Fruit fly (Drosophila melanogaster) whole organism, embryonic: ENCODE data around the gene fliI.

Source experiments
- Atf3 ChIP-seq: fragments of 200-800 bp; sonication (Bioruptor generic); optimal IDR thresholded peaks from 3 replicates; lab custom pipeline; 2016; ENCODE audit warnings: missing biosample characterization, missing genetic modification characterization
- Awh ChIP-seq: fragments of 200-800 bp; sonication (Bioruptor generic); IDR thresholded peaks from 2 replicates; pipeline ENCODE4, ENCODE4 v1.3.6; 2022; ENCODE audit warnings: missing biosample characterization, missing genetic modification characterization
- CG10959 ChIP-seq: fragments of 200-800 bp; sonication (Bioruptor generic); IDR thresholded peaks from 2 replicates; pipeline ENCODE4 v1.3.6; 2022; ENCODE audit warnings: missing biosample characterization, missing genetic modification characterization
- CG12744 ChIP-seq: fragments of 200-800 bp; sonication (Bioruptor generic); optimal IDR thresholded peaks from 2 replicates; lab custom pipeline; 2016; ENCODE audit warnings: missing biosample characterization, missing genetic modification characterization
- CG13287 ChIP-seq: fragments of 200-800 bp; sonication (Bioruptor generic); IDR thresholded peaks from 2 replicates; pipeline ENCODE4 v1.3.6; 2022; ENCODE audit warnings: missing biosample characterization, missing genetic modification characterization; ENCODE audit not compliant: partially characterized antibody
- CG13624 ChIP-seq: fragments of 200-800 bp; sonication (Bioruptor generic); optimal IDR thresholded peaks from 2 replicates; lab custom pipeline; 2016; ENCODE audit warnings: missing biosample characterization, missing genetic modification characterization
- CG13894 ChIP-seq: fragments of 200-800 bp; sonication (Bioruptor generic); optimal IDR thresholded peaks from 3 replicates; lab custom pipeline; 2018; ENCODE audit warnings: missing biosample characterization, mild to moderate bottlenecking, missing genetic modification characterization, moderate library complexity
- CG14050 ChIP-seq: fragments of 200-800 bp; sonication (Bioruptor generic); IDR thresholded peaks from 3 replicates; pipeline ENCODE4 v1.3.6; 2022; ENCODE audit warnings: missing biosample characterization, missing genetic modification characterization
- CG15479 ChIP-seq: fragments of 200-800 bp; sonication (Bioruptor generic); optimal IDR thresholded peaks from 3 replicates; lab custom pipeline; 2019; ENCODE audit warnings: missing biosample characterization, mild to moderate bottlenecking, missing genetic modification characterization, moderate library complexity
- CG18476 ChIP-seq: fragments of 200-800 bp; sonication (Bioruptor generic); optimal IDR thresholded peaks from 2 replicates; lab custom pipeline; 2016; ENCODE audit warnings: missing biosample characterization, mild to moderate bottlenecking, missing genetic modification characterization
- CG2120 ChIP-seq: fragments of 200-800 bp; sonication (Bioruptor generic); optimal IDR thresholded peaks from 3 replicates; lab custom pipeline; 2016; ENCODE audit warnings: missing biosample characterization, missing genetic modification characterization
- CG3065 ChIP-seq: fragments of 200-800 bp; sonication (Bioruptor generic); optimal IDR thresholded peaks from 2 replicates; lab custom pipeline; 2016; ENCODE audit warnings: missing biosample characterization, missing genetic modification characterization
- CG3407 ChIP-seq: fragments of 200-800 bp; sonication (Bioruptor generic); optimal IDR thresholded peaks from 2 replicates; lab custom pipeline; 2018; ENCODE audit warnings: missing biosample characterization, mild to moderate bottlenecking, missing genetic modification characterization
- CG34422 ChIP-seq: fragments of 200-800 bp; sonication (Bioruptor generic); IDR thresholded peaks from 3 replicates; pipeline ENCODE4 v1.3.6; 2022; ENCODE audit warnings: missing biosample characterization, missing genetic modification characterization
- CG3838 ChIP-seq: fragments of 200-800 bp; sonication (Bioruptor generic); optimal IDR thresholded peaks from 3 replicates; lab custom pipeline; 2016; ENCODE audit warnings: missing biosample characterization, missing genetic modification characterization
- CG4360 ChIP-seq: fragments of 200-800 bp; sonication (Bioruptor generic); IDR thresholded peaks from 2 replicates; pipeline ENCODE4 v1.3.6; 2022; ENCODE audit warnings: missing biosample characterization, missing genetic modification characterization
- CG4424 ChIP-seq: fragments of 200-800 bp; sonication (Bioruptor generic); optimal IDR thresholded peaks from 3 replicates; lab custom pipeline; 2016; ENCODE audit warnings: missing biosample characterization, missing genetic modification characterization
- CG6813 ChIP-seq: fragments of 200-800 bp; sonication (Bioruptor generic); optimal IDR thresholded peaks from 2 replicates; lab custom pipeline; 2017; ENCODE audit warnings: missing biosample characterization, missing genetic modification characterization, mild to moderate bottlenecking, moderate library complexity, missing genetic modification reagents
- CG7928 ChIP-seq: fragments of 200-800 bp; sonication (Bioruptor generic); optimal IDR thresholded peaks from 2 replicates; lab custom pipeline; 2017; ENCODE audit warnings: missing biosample characterization, mild to moderate bottlenecking, missing genetic modification characterization
- CG9437 ChIP-seq: fragments of 200-800 bp; sonication (Bioruptor generic); optimal IDR thresholded peaks from 2 replicates; lab custom pipeline; 2018; ENCODE audit warnings: missing biosample characterization, mild to moderate bottlenecking, missing genetic modification characterization
- Camta ChIP-seq: fragments of 200-800 bp; sonication (Bioruptor generic); optimal IDR thresholded peaks from 2 replicates; lab custom pipeline; 2016; ENCODE audit warnings: missing biosample characterization, missing genetic modification characterization
- Deaf1 ChIP-seq: fragments of 200-800 bp; optimal IDR thresholded peaks from 3 replicates; lab custom pipeline; 2019; ENCODE audit warnings: missing biosample characterization, mild to moderate bottlenecking, missing genetic modification characterization, moderate library complexity
- Doc3 ChIP-seq: fragments of 200-800 bp; sonication (Bioruptor generic); IDR thresholded peaks from 3 replicates; pipeline ENCODE4 v1.3.6; 2022; ENCODE audit warnings: missing biosample characterization, missing genetic modification characterization; ENCODE audit not compliant: partially characterized antibody
- E2f1 ChIP-seq: fragments of 200-800 bp; sonication (Bioruptor generic); IDR thresholded peaks from 2 replicates; pipeline ENCODE4 v1.3.6; 2022; ENCODE audit warnings: missing biosample characterization, missing genetic modification characterization
- E2f2 ChIP-seq: fragments of 200-800 bp; sonication (Bioruptor generic); IDR thresholded peaks from 2 replicates; pipeline ENCODE4 v1.3.6; 2022; ENCODE audit warnings: missing biosample characterization, missing genetic modification characterization
- Eip74EF ChIP-seq, 2 experiments: fragments of 200-800 bp in 1 of 2; fragments of >200 bp in 1 of 2; sonication (Bioruptor generic) in 1 of 2; optimal IDR thresholded peaks; 2 replicates each; lab custom pipeline; 2017 to 2019; ENCODE audit warnings: missing biosample characterization in 2 of 2, missing genetic modification characterization in 2 of 2, mild to moderate bottlenecking in 1 of 2, moderate library complexity in 1 of 2
- Fer3 ChIP-seq: fragments of 200-800 bp; sonication (Bioruptor generic); optimal IDR thresholded peaks from 2 replicates; lab custom pipeline; 2018; ENCODE audit warnings: missing biosample characterization, mild to moderate bottlenecking, missing genetic modification characterization, moderate library complexity
- Gug ChIP-seq: fragments of 200-800 bp; sonication (Bioruptor generic); IDR thresholded peaks from 4 replicates; pipeline ENCODE4 v1.3.6; 2022; ENCODE audit warnings: missing biosample characterization, missing genetic modification characterization
- NC2α ChIP-seq: fragments of 200-800 bp; sonication (Bioruptor generic); optimal IDR thresholded peaks from 2 replicates; lab custom pipeline; 2016; ENCODE audit warnings: missing biosample characterization, missing genetic modification characterization
- Neu2 ChIP-seq: fragments of 200-800 bp; sonication (Bioruptor generic); optimal IDR thresholded peaks from 3 replicates; lab custom pipeline; 2016; ENCODE audit warnings: missing biosample characterization, missing genetic modification characterization, borderline replicate concordance
- Oaz ChIP-seq: fragments of 200-800 bp; sonication (Bioruptor generic); IDR thresholded peaks from 2 replicates; pipeline ENCODE4 v1.3.6; 2022; ENCODE audit warnings: missing biosample characterization, missing genetic modification characterization
- Ravus ChIP-seq: fragments of 200-800 bp; sonication (Bioruptor generic); IDR thresholded peaks from 2 replicates; pipeline ENCODE4 v1.3.6; 2022; ENCODE audit warnings: missing biosample characterization, missing genetic modification characterization
- Rx ChIP-seq: fragments of 200-800 bp; sonication (Bioruptor generic); IDR thresholded peaks from 2 replicates; pipeline ENCODE4 v1.3.6; 2022; ENCODE audit warnings: missing biosample characterization, missing genetic modification characterization
- Side ChIP-seq: fragments of 200-800 bp; sonication (Bioruptor generic); optimal IDR thresholded peaks from 2 replicates; lab custom pipeline; 2016; ENCODE audit warnings: missing biosample characterization, missing genetic modification characterization
- abd-A ChIP-seq: fragments of 200-800 bp; sonication (Bioruptor generic); optimal IDR thresholded peaks from 3 replicates; lab custom pipeline; 2019; ENCODE audit warnings: missing biosample characterization, mild to moderate bottlenecking, missing genetic modification characterization, moderate library complexity
- ap ChIP-seq: fragments of 200-800 bp; sonication (Bioruptor generic); IDR thresholded peaks from 2 replicates; pipeline ENCODE4 v1.3.6; 2022; ENCODE audit warnings: missing biosample characterization, missing genetic modification characterization
- ara ChIP-seq: fragments of 200-800 bp; sonication (Bioruptor generic); IDR thresholded peaks from 2 replicates; pipeline ENCODE4 v1.3.6; 2022; ENCODE audit warnings: missing biosample characterization, missing genetic modification characterization
- ase ChIP-seq: fragments of 200-800 bp; sonication (Bioruptor generic); IDR thresholded peaks from 3 replicates; pipeline ENCODE4 v1.3.6; 2022; ENCODE audit warnings: missing biosample characterization, missing genetic modification characterization
- az2 ChIP-seq: fragments of 200-800 bp; sonication (Bioruptor generic); optimal IDR thresholded peaks from 3 replicates; lab custom pipeline; 2016; ENCODE audit warnings: missing biosample characterization, missing genetic modification characterization
- crp ChIP-seq, 2 experiments: fragments of 200-800 bp; sonication (Bioruptor generic); optimal IDR thresholded peaks; 2 replicates in 1 of 2; 3 replicates in 1 of 2; lab custom pipeline; 2017; ENCODE audit warnings: missing biosample characterization in 2 of 2, missing genetic modification characterization in 2 of 2, mild to moderate bottlenecking in 1 of 2, moderate library complexity in 1 of 2
- exex ChIP-seq: fragments of 200-800 bp; sonication (Bioruptor generic); optimal IDR thresholded peaks from 4 replicates; lab custom pipeline; 2018; ENCODE audit warnings: missing biosample characterization, mild to moderate bottlenecking, missing genetic modification characterization, moderate library complexity
- ftz-f1 ChIP-seq: fragments of 200-800 bp; sonication (Bioruptor generic); optimal IDR thresholded peaks from 2 replicates; lab custom pipeline; 2016; ENCODE audit warnings: missing biosample characterization, missing genetic modification characterization
- ham ChIP-seq: fragments of 200-800 bp; sonication (Bioruptor generic); IDR thresholded peaks from 2 replicates; pipeline ENCODE4 v1.3.6; 2022; ENCODE audit warnings: missing biosample characterization, missing genetic modification characterization
- kni ChIP-seq: fragments of 200-800 bp; sonication (Bioruptor generic); optimal IDR thresholded peaks from 3 replicates; lab custom pipeline; 2017; ENCODE audit warnings: mild to moderate bottlenecking, missing biosample characterization, missing genetic modification reagents, missing genetic modification characterization
- row ChIP-seq: fragments of 200-800 bp; sonication (Bioruptor generic); IDR thresholded peaks from 3 replicates; pipeline ENCODE4 v1.3.6; 2022; ENCODE audit warnings: missing biosample characterization, missing genetic modification characterization
- sisA ChIP-seq: fragments of 200-800 bp; sonication (Bioruptor generic); IDR thresholded peaks from 2 replicates; pipeline ENCODE4 v1.3.6; 2022; ENCODE audit warnings: missing biosample characterization, missing genetic modification characterization
- slbo ChIP-seq: fragments of 200-800 bp; sonication (Bioruptor generic); IDR thresholded peaks from 2 replicates; pipeline ENCODE4 v1.3.6; 2022; ENCODE audit warnings: missing biosample characterization, missing genetic modification characterization
- sna ChIP-seq: fragments of 200-800 bp; sonication (Bioruptor generic); IDR thresholded peaks from 2 replicates; pipeline ENCODE4 v1.3.6; 2022; ENCODE audit warnings: missing biosample characterization, missing genetic modification characterization; ENCODE audit not compliant: partially characterized antibody
- sug ChIP-seq: fragments of 200-800 bp; optimal IDR thresholded peaks from 2 replicates; lab custom pipeline; 2019; ENCODE audit warnings: missing biosample characterization, mild to moderate bottlenecking, missing genetic modification characterization, moderate library complexity
- tap ChIP-seq: fragments of 200-800 bp; optimal IDR thresholded peaks from 3 replicates; lab custom pipeline; 2019; ENCODE audit warnings: missing biosample characterization, mild to moderate bottlenecking, missing genetic modification characterization, moderate library complexity
- tin ChIP-seq: fragments of 200-800 bp; sonication (Bioruptor generic); optimal IDR thresholded peaks from 3 replicates; lab custom pipeline; 2016; ENCODE audit warnings: missing biosample characterization, missing genetic modification characterization
- tup ChIP-seq: fragments of 200-800 bp; sonication (Bioruptor generic); optimal IDR thresholded peaks from 2 replicates; lab custom pipeline; 2016; ENCODE audit warnings: missing biosample characterization, mild to moderate bottlenecking, missing genetic modification characterization, moderate library complexity

Gene fliI

dm6 chrX:21375595-21376047 is 36.1 kb downstream of the fliI start (continued):
- TF ChIP-seq slbo (GFP tag; lab: Robert Waterston, UW), result peak; percentile 63
- no peak for TF ChIP-seq ara (GFP tag; lab: Robert Waterston, UW)
- TF ChIP-seq ham (GFP tag; lab: Robert Waterston, UW), result no peak
- no peak for TF ChIP-seq Neu2 (GFP tag; lab: Kevin White, UChicago)
- TF ChIP-seq Gug (GFP tag; lab: Robert Waterston, UW), result peak; percentile 36; the same call in 1 of the 4 replicates
- TF ChIP-seq CG14050, result no peak
- TF ChIP-seq tap (tag; lab: Kevin White, UChicago), result peak; percentile 3
- no peak for TF ChIP-seq exex
- no peak for TF ChIP-seq CG3065
- peak; percentile 53 for TF ChIP-seq CG2120 (GFP tag; lab: Kevin White, UChicago)
- TF ChIP-seq tin (GFP tag; lab: Kevin White, UChicago), result no peak
- no peak for TF ChIP-seq Ravus (GFP tag; lab: Robert Waterston, UW)
- peak; percentile 19 for TF ChIP-seq CG6813 (GFP tag; lab: Kevin White, UChicago)
- no peak for TF ChIP-seq NC2α (GFP tag; lab: Kevin White, UChicago)
- TF ChIP-seq CG9437, result peak; percentile 28
- TF ChIP-seq Fer3, result peak; percentile 31
- TF ChIP-seq CG18476 (GFP tag; lab: Kevin White, UChicago), result no peak
- TF ChIP-seq CG10959, result no peak
- no peak for TF ChIP-seq CG3407
- peak in 1 of 2 experiments; percentile 8 for TF ChIP-seq Eip74EF (GFP tag; optimal IDR thresholded peaks at IDR 0.05; lab: Kevin White, UChicago)
- no peak for TF ChIP-seq sisA (GFP tag; lab: Robert Waterston, UW)
- TF ChIP-seq CG13894 (tag; lab: Kevin White, UChicago), result no peak
- TF ChIP-seq E2f1 (GFP tag; lab: Robert Waterston, UW), result no peak
- TF ChIP-seq sug, result peak; percentile 30
- peak in 1 of 2 experiments; percentile 62 for TF ChIP-seq crp (GFP tag; optimal IDR thresholded peaks at IDR 0.05; lab: Kevin White, UChicago)
- peak; percentile 53; the same call in 2 of the 3 replicates for TF ChIP-seq row (GFP tag; lab: Robert Waterston, UW)
- no peak for TF ChIP-seq Side (GFP tag; lab: Kevin White, UChicago)
- no peak for TF ChIP-seq Rx (GFP tag; lab: Robert Waterston, UW)
- TF ChIP-seq Camta (GFP tag; lab: Kevin White, UChicago), result no peak
- no peak for TF ChIP-seq CG15479 (GFP tag; lab: Kevin White, UChicago)
- no peak for TF ChIP-seq Oaz
- no peak for TF ChIP-seq CG12744 (GFP tag; lab: Kevin White, UChicago)
- TF ChIP-seq CG4424 (GFP tag; lab: Kevin White, UChicago), result peak; percentile 36
- TF ChIP-seq sna (GFP tag; lab: Robert Waterston, UW), result no peak
- no peak for TF ChIP-seq Doc3
- no peak for TF ChIP-seq CG34422 (GFP tag; lab: Robert Waterston, UW)
- peak; percentile 26; the same call in 1 of the 2 replicates for TF ChIP-seq E2f2 (GFP tag; lab: Robert Waterston, UW)
- no peak for TF ChIP-seq ftz-f1
- TF ChIP-seq ase (GFP tag; lab: Robert Waterston, UW), result no peak
- TF ChIP-seq Deaf1 (tag; lab: Kevin White, UChicago), result peak; percentile 56
- no peak for TF ChIP-seq Atf3 (GFP tag; lab: Kevin White, UChicago)
- TF ChIP-seq abd-A (tag; lab: Kevin White, UChicago), result no peak
- TF ChIP-seq CG13624, result no peak
- no peak for TF ChIP-seq CG4360 (GFP tag; lab: Robert Waterston, UW)
- no peak for TF ChIP-seq CG7928 (GFP tag; lab: Kevin White, UChicago)
- no peak for TF ChIP-seq tup (GFP tag; lab: Kevin White, UChicago)
- TF ChIP-seq az2 (GFP tag; lab: Kevin White, UChicago), result peak; percentile 14
- TF ChIP-seq Awh (GFP tag; lab: Robert Waterston, UW), result no peak
- no peak for TF ChIP-seq CG13287 (GFP tag; lab: Robert Waterston, UW)
- TF ChIP-seq ap (GFP tag; lab: Robert Waterston, UW), result no peak
- TF ChIP-seq CG3838 (GFP tag; lab: Kevin White, UChicago), result no peak
- no peak for TF ChIP-seq kni
